Worm (Caenorhabditis elegans): Measurements from ENCODE around the gene ugt-4.

Gene ugt-4

ce11 chrV:12780248-12780647, 14.9 kb downstream of the ugt-4 start (continued):
- peak; percentile 69 for TF ChIP-seq nfya-1 (tag; optimal IDR thresholded peaks at IDR 0.05)
- peak; percentile 91 for TF ChIP-seq madf-2 (tag; optimal IDR thresholded peaks at IDR 0.05)
- TF ChIP-seq ceh-24 (tag; optimal IDR thresholded peaks at IDR 0.05), result peak; percentile 47
- peak; percentile 92 for TF ChIP-seq ceh-6 (GFP tag; optimal IDR thresholded peaks at IDR 0.05)
- peak; percentile 88 for TF ChIP-seq ceh-14 (tag; optimal IDR thresholded peaks at IDR 0.05)
- peak; percentile 96 for TF ChIP-seq elt-2 (tag; optimal IDR thresholded peaks at IDR 0.05)
- no peak for TF ChIP-seq mec-3 (tag; optimal IDR thresholded peaks at IDR 0.05; ENCODE audit: borderline replicate concordance)
- TF ChIP-seq rnt-1 (tag; optimal IDR thresholded peaks at IDR 0.05), result peak; percentile 69
- TF ChIP-seq ceh-18 (tag; optimal IDR thresholded peaks at IDR 0.05), result peak; percentile 75
- peak; percentile 76 for TF ChIP-seq odd-2 (tag; optimal IDR thresholded peaks at IDR 0.05)
- TF ChIP-seq zip-5 (tag; optimal IDR thresholded peaks at IDR 0.05), result peak; percentile 82
- peak; percentile 91 for TF ChIP-seq ref-2 (tag; optimal IDR thresholded peaks at IDR 0.05)
- TF ChIP-seq sox-4 (tag; optimal IDR thresholded peaks at IDR 0.05), result peak; percentile 94
- no peak for TF ChIP-seq ama-1 (optimal IDR thresholded peaks at IDR 0.05)
- peak; percentile 76 for TF ChIP-seq npax-4 (tag; optimal IDR thresholded peaks at IDR 0.05)
- TF ChIP-seq nhr-11 (tag; optimal IDR thresholded peaks at IDR 0.05), result no peak
- peak; percentile 81 for TF ChIP-seq dve-1 (tag; optimal IDR thresholded peaks at IDR 0.05)
- TF ChIP-seq hlh-15 (tag; optimal IDR thresholded peaks at IDR 0.05), result peak; percentile 86
- TF ChIP-seq eyg-1 (tag; optimal IDR thresholded peaks at IDR 0.05), result peak; percentile 83
- peak; percentile 81 for TF ChIP-seq F13H6.1 (tag; optimal IDR thresholded peaks at IDR 0.05)
- TF ChIP-seq hlh-13 (GFP tag; optimal IDR thresholded peaks at IDR 0.05), result peak; percentile 80
- TF ChIP-seq unc-3 (GFP tag; conservative IDR thresholded peaks at IDR 0.05), result peak; percentile 96
- TF ChIP-seq unc-3 (tag; optimal IDR thresholded peaks at IDR 0.05), result peak; percentile 84

- TF ChIP-seq hlh-30 (tag; optimal IDR thresholded peaks at IDR 0.05; ENCODE audit: insufficient read depth), result no peak
- TF ChIP-seq fax-1 (tag; optimal IDR thresholded peaks at IDR 0.05), result no peak
- no peak for TF ChIP-seq ceh-24 (tag; optimal IDR thresholded peaks at IDR 0.05)
- no peak for TF ChIP-seq elt-2 (tag; optimal IDR thresholded peaks at IDR 0.05)
- no peak for TF ChIP-seq fkh-10 (GFP tag; optimal IDR thresholded peaks at IDR 0.05)
- TF ChIP-seq hlh-13 (GFP tag; optimal IDR thresholded peaks at IDR 0.05), result no peak
- TF ChIP-seq lim-6 (tag; optimal IDR thresholded peaks at IDR 0.05), result no peak
- no peak for TF ChIP-seq ceh-19 (GFP tag; optimal IDR thresholded peaks at IDR 0.05)
- no peak for TF ChIP-seq C08G9.2 (tag; optimal IDR thresholded peaks at IDR 0.05)
- TF ChIP-seq pros-1 (tag; optimal IDR thresholded peaks at IDR 0.05), result no peak
- no peak for TF ChIP-seq ceh-45 (GFP tag; IDR thresholded peaks at IDR 0.05)
- no peak for TF ChIP-seq ceh-18 (tag; optimal IDR thresholded peaks at IDR 0.05)
- TF ChIP-seq unc-55 (GFP tag; optimal IDR thresholded peaks at IDR 0.05), result no peak
- no peak for TF ChIP-seq elt-4 (tag; optimal IDR thresholded peaks at IDR 0.05)
- no peak for TF ChIP-seq tbx-2 (tag; optimal IDR thresholded peaks at IDR 0.05)
- TF ChIP-seq ceh-48 (tag; optimal IDR thresholded peaks at IDR 0.05), result no peak
- TF ChIP-seq sox-4 (tag; optimal IDR thresholded peaks at IDR 0.05), result no peak
- TF ChIP-seq unc-86 (tag; optimal IDR thresholded peaks at IDR 0.05), result no peak
Measured at ce11 chrV:12773852-12774251, 21.3 kb downstream of the ugt-4 start.

DNA sequence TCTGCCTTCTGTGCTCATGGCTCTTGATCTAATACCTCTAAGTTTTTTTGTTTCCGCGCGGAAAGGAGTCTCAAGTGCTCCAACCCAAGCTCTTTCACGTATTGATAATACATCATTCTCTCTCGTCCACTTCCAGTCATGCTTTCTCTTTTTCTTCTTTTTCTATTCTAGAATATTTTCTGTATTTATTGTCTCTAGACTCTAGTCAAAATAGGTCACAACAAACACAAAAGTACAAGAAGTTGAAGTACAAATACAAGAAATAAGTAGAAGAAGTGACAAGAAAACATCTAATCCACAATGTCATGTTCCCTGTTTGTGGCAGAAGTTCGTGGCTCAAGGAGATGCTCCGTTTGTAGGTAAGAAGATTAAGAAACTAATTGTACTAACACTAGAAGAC, 21.9 kb downstream of the ugt-4 start, which contains the start of gene ZC455.1:
TSS of gene ZC455.1 (plus strand) at position 301 of the 400 bp plus-strand sequence.
- TF ChIP-seq pag-3 (tag; optimal IDR thresholded peaks at IDR 0.05; ENCODE audit: borderline replicate concordance), result no peak
- no peak for TF ChIP-seq tbx-7 (tag; optimal IDR thresholded peaks at IDR 0.05)
- TF ChIP-seq K09A11.1 (tag; optimal IDR thresholded peaks at IDR 0.05; ENCODE audit: insufficient read depth), result no peak
- TF ChIP-seq ceh-45 (GFP tag; IDR thresholded peaks at IDR 0.05), result no peak
- no peak for TF ChIP-seq ttx-3 (tag; optimal IDR thresholded peaks at IDR 0.05)
- TF ChIP-seq pax-1 (tag; optimal IDR thresholded peaks at IDR 0.05), result no peak
- no peak for TF ChIP-seq pros-1 (tag; optimal IDR thresholded peaks at IDR 0.05)
- no peak for TF ChIP-seq Y22D7AL.16 (tag; optimal IDR thresholded peaks at IDR 0.05)
- no peak for TF ChIP-seq pha-4 (tag; optimal IDR thresholded peaks at IDR 0.05)
- no peak for TF ChIP-seq madf-2 (tag; optimal IDR thresholded peaks at IDR 0.05)
- no peak for TF ChIP-seq fax-1 (tag; optimal IDR thresholded peaks at IDR 0.05)
- no peak for TF ChIP-seq mec-3 (tag; optimal IDR thresholded peaks at IDR 0.05; ENCODE audit: borderline replicate concordance)
- no peak for TF ChIP-seq sdc-2 (tag; optimal IDR thresholded peaks at IDR 0.05)
- TF ChIP-seq unc-55 (GFP tag; optimal IDR thresholded peaks at IDR 0.05), result no peak
- TF ChIP-seq nfya-1 (tag; optimal IDR thresholded peaks at IDR 0.05), result no peak
- no peak for TF ChIP-seq rnt-1 (tag; optimal IDR thresholded peaks at IDR 0.05)
- TF ChIP-seq eyg-1 (tag; optimal IDR thresholded peaks at IDR 0.05), result no peak
- no peak for TF ChIP-seq ceh-30 (tag; optimal IDR thresholded peaks at IDR 0.05)
- no peak for TF ChIP-seq unc-42 (tag; optimal IDR thresholded peaks at IDR 0.05)
